Worm (Caenorhabditis elegans) whole organism, early embryonic: ENCODE measurements around the gene C01B10.9.
"Not testable (repeated sequence)": the region's sequence is repeated elsewhere in the genome, so short reads cannot be mapped to it uniquely, and the experiment has no call there.

Experiments used
- B0310.2 ChIP-seq: sonication (generic microtip); optimal IDR thresholded peaks from 2 replicates; lab custom pipeline; 2016; ENCODE audit warnings: mild to moderate bottlenecking, missing genetic modification characterization, missing compliant biosample characterization
- F13C5.2 ChIP-seq: sonication (generic microtip); optimal IDR thresholded peaks from 2 replicates; lab custom pipeline; 2017; ENCODE audit warnings: mild to moderate bottlenecking, missing genetic modification characterization, inconsistent platforms, missing compliant biosample characterization
- aly-1 ChIP-seq: sonication (generic microtip); optimal IDR thresholded peaks from 2 replicates; lab custom pipeline; 2016; ENCODE audit warnings: missing genetic modification characterization, missing compliant biosample characterization
- ama-1 ChIP-seq: fragments of 150-350 bp; optimal IDR thresholded peaks from 2 replicates; lab custom pipeline; 2014
- ceh-13 ChIP-seq: fragments of 200-800 bp; sonication (Bioruptor generic); optimal IDR thresholded peaks from 2 replicates; lab custom pipeline; 2018; ENCODE audit warnings: mild to moderate bottlenecking, missing genetic modification characterization, missing compliant biosample characterization
- ceh-36 ChIP-seq: sonication (generic microtip); optimal IDR thresholded peaks from 2 replicates; lab custom pipeline; 2016; ENCODE audit warnings: missing genetic modification characterization, inconsistent platforms, missing compliant biosample characterization
- ets-7 ChIP-seq: sonication (generic microtip); optimal IDR thresholded peaks from 2 replicates; lab custom pipeline; 2016; ENCODE audit warnings: missing genotype, missing genetic modification characterization, missing compliant biosample characterization
- flt-1 ChIP-seq: fragments of 200-800 bp; sonication (Bioruptor generic); IDR thresholded peaks from 2 replicates; pipeline ENCODE4 v1.3.6; 2022; ENCODE audit warnings: missing genetic modification characterization, missing compliant biosample characterization
- hmbx-1 ChIP-seq: sonication (generic microtip); optimal IDR thresholded peaks from 2 replicates; lab custom pipeline; 2016; ENCODE audit warnings: mild to moderate bottlenecking, missing genetic modification characterization, missing compliant biosample characterization
- hmg-4 ChIP-seq: fragments of 200-800 bp; sonication (Bioruptor generic); optimal IDR thresholded peaks from 2 replicates; lab custom pipeline; 2018; ENCODE audit warnings: mild to moderate bottlenecking, missing genetic modification characterization, missing compliant biosample characterization
- hnd-1 ChIP-seq: sonication (generic microtip); optimal IDR thresholded peaks from 2 replicates; lab custom pipeline; 2016; ENCODE audit warnings: missing genetic modification characterization, missing compliant biosample characterization
- pes-1 ChIP-seq: fragments of 200-800 bp; sonication (Bioruptor generic); IDR thresholded peaks from 2 replicates; pipeline ENCODE4 v1.3.6; 2022; ENCODE audit warnings: missing genetic modification reagents, missing genetic modification characterization, missing compliant biosample characterization
- scrt-1 ChIP-seq: fragments of 200-800 bp; sonication (Bioruptor generic); IDR thresholded peaks from 2 replicates; pipeline ENCODE4 v1.3.6; 2022; ENCODE audit warnings: missing genetic modification characterization, missing compliant biosample characterization
- sea-1 ChIP-seq: fragments of 200-800 bp; sonication (Bioruptor generic); conservative IDR thresholded peaks from 2 replicates; pipeline ENCODE4 v1.3.6; 2022; ENCODE audit warnings: missing genetic modification characterization, missing compliant biosample characterization
- tbx-11 ChIP-seq: fragments of 200-800 bp; sonication (Bioruptor generic); IDR thresholded peaks from 2 replicates; pipeline ENCODE4 v1.3.6; 2022; ENCODE audit warnings: missing genetic modification characterization, missing compliant biosample characterization
- tbx-37 ChIP-seq: fragments of 200-800 bp; sonication (Bioruptor generic); conservative IDR thresholded peaks from 2 replicates; pipeline ENCODE4 v1.3.6; 2022; ENCODE audit warnings: missing genetic modification reagents, missing genetic modification characterization, missing compliant biosample characterization

The C01B10.9 gene

DNA sequence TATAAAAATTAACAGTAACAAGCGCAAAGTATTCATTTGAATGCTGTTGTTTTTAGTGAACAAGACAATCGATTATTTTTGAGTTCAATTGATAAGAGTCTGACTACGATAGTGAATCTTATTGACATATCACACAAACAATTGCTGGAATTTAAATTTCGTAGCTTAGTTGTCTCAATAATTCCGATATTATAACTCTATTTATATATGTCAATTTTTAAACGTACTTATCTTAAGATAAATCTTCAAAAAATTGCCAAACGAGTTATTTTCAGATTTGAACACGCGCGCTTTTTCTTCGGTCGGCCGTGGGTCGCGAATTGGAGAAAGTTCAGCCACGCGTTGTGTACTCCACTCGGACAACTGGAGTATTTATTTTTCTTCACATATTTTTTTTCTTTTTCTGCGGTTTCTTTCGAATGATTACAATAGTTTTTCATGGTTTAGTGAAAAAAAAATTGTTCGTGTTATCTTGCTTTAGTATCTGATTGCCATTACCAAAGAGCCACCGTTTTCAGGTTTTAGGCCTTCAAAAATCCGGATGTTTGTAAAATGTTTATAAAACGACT is at the start of gene C01B10.9, which contains the start of gene cest-5.1:
Gene C01B10.9, plus strand, starts transcription at position 519 of the 569 bp plus-strand sequence.
Gene cest-5.1, minus strand, starts transcription at position 51 of the 569 bp plus-strand sequence.
- TF ChIP-seq hnd-1 (tag; lab: Kevin White, UChicago) (no peak), ceh-36 (tag; lab: Kevin White, UChicago) (no peak), tbx-37 (peak; percentile 71), sea-1 (GFP tag; lab: Robert Waterston, UW) (no peak), flt-1 (GFP tag; lab: Robert Waterston, UW) (no peak), scrt-1 (GFP tag; lab: Robert Waterston, UW) (no peak), F13C5.2 (peak; percentile 26), aly-1 (tag; lab: Kevin White, UChicago) (no peak)

DNA sequence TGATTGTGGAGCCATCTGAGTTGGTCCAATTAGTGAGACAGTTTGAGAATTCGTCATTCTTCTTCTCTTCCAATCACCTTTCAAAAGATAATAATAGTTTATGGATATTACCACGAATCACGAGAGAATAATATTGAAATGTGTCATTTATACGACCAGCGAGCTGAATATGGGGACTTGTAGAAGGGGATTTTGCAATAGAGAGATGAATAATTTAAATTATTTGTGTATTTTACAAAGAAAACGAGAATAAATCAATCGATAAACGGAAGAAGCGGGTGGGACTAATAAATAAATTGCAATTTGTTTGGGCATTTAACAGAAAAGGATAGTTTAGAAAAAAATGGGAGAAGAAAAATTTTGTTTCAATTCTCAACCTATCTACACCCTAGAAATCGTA is 49.4 kb upstream of the C01B10.9 start, which contains the start of gene odr-8:
Gene odr-8, minus strand, starts transcription at position 101 of the 400 bp plus-strand sequence.
- TF ChIP-seq F13C5.2: no peak
- no peak for TF ChIP-seq hmg-4 (GFP tag; lab: Kevin White, UChicago)
- no peak for TF ChIP-seq tbx-37
- no peak for TF ChIP-seq scrt-1 (GFP tag; lab: Robert Waterston, UW)
- no peak for TF ChIP-seq pes-1 (GFP tag; lab: Robert Waterston, UW)
- no peak for TF ChIP-seq ceh-36 (tag; lab: Kevin White, UChicago)
- no peak for TF ChIP-seq hmbx-1 (tag; lab: Kevin White, UChicago)
- TF ChIP-seq ets-7 (tag; lab: Kevin White, UChicago): no peak
- TF ChIP-seq ama-1: no peak
- TF ChIP-seq ceh-13: no peak
- TF ChIP-seq sea-1 (GFP tag; lab: Robert Waterston, UW): no peak

DNA sequence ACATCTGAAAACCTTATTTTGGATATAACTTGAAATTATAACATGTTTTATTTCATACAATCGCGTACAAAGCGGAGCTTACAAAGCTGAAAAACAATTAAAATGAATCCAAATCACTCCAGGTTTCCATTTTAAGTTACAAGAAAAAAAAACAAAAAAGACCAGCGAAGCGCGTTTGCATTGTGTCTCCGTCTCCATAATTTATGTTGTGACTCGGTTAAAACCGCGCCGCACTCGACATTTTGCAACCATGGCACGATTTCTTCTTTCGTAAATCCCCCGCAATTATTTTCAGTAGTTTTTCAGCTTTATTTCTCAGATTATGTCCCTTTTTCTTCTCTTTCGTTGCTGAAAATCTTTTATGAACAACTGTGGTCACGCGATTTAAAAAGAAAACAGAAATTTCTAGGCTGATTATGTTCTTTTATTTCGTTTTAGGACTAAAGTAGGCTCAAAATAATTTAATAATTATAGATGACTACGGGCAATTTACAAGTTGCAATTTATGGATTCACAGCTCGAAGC is 46.6 kb upstream of the C01B10.9 start, which contains the start of the genes F38A5.2 and dnj-11:
Gene F38A5.2, minus strand, starts transcription at position 4 of the 525 bp plus-strand sequence.
Gene dnj-11, plus strand, starts transcription at position 475 of the 525 bp plus-strand sequence.
- no peak for TF ChIP-seq hmg-4 (GFP tag; lab: Kevin White, UChicago)
- peak; percentile 59 for TF ChIP-seq F13C5.2
- TF ChIP-seq tbx-11 (GFP tag; lab: Robert Waterston, UW): no peak
- no peak for TF ChIP-seq aly-1 (tag; lab: Kevin White, UChicago)

DNA sequence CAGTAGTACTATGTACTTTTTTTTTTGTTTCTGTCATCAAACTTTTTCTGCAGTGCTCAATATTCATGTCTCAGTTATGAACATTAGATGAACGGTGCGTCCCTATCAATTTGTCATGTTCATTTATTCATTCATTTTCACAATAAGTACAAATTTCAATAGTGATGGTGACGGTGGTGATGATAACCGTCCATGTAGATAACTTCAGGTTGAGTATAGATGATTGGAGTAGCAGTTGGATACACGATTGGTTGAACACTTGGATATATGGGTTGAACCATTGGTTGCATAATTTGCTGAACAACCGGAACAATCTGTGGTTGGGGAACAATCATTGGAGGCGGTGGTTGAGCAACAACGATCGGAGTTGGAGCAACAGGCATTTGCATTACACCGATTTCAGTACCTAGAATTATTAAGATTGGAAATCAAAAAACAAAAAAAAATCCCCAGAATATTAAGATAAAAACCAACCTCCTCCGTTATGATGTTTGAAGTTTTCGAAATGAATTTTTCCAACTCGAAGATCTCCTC is 43.9 kb upstream of the C01B10.9 start:
- no peak for TF ChIP-seq sea-1 (GFP tag; lab: Robert Waterston, UW)
- no peak for TF ChIP-seq hnd-1 (tag; lab: Kevin White, UChicago)
- TF ChIP-seq tbx-11 (GFP tag; lab: Robert Waterston, UW): no peak
- no peak for TF ChIP-seq F13C5.2
- TF ChIP-seq tbx-37: no peak
- no peak for TF ChIP-seq scrt-1 (GFP tag; lab: Robert Waterston, UW)
- no peak for TF ChIP-seq ets-7 (tag; lab: Kevin White, UChicago)
- no peak for TF ChIP-seq flt-1 (GFP tag; lab: Robert Waterston, UW)
- no peak for TF ChIP-seq hmbx-1 (tag; lab: Kevin White, UChicago)
- no peak for TF ChIP-seq B0310.2
- no peak for TF ChIP-seq pes-1 (GFP tag; lab: Robert Waterston, UW)
- TF ChIP-seq ceh-13: no peak

DNA sequence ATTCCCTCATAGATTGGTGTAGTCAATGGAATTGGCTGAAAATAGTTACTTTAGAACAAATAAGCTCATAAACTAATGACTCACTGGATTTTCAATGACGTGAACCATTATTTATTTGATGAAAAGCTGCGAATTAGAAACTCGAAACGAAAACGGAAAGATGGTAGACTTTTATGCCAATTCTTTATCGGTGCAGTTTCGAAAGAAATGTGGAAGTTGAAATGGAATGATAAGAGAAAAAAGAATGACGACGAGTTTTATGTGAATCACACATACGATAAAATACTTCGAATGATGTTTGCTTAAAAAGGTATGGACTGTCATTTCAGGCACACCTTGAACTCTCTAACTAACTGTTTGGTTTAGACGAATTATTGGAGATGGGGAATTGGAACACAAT is 42.0 kb upstream of the C01B10.9 start, which contains the start of the genes lec-11 and irld-7:
Gene lec-11, minus strand, starts transcription at position 126 of the 400 bp plus-strand sequence.
Gene irld-7, plus strand, starts transcription at position 332 of the 400 bp plus-strand sequence.
- TF ChIP-seq ceh-36 (tag; lab: Kevin White, UChicago): no peak
- TF ChIP-seq B0310.2: no peak
- TF ChIP-seq aly-1 (tag; lab: Kevin White, UChicago): no peak
- no peak for TF ChIP-seq hnd-1 (tag; lab: Kevin White, UChicago)
- no peak for TF ChIP-seq hmg-4 (GFP tag; lab: Kevin White, UChicago)
- TF ChIP-seq ets-7 (tag; lab: Kevin White, UChicago): no peak
- TF ChIP-seq F13C5.2: no peak
- no peak for TF ChIP-seq hmbx-1 (tag; lab: Kevin White, UChicago)
- TF ChIP-seq tbx-11 (GFP tag; lab: Robert Waterston, UW): no peak
- no peak for TF ChIP-seq ceh-13
- no peak for TF ChIP-seq ama-1

DNA sequence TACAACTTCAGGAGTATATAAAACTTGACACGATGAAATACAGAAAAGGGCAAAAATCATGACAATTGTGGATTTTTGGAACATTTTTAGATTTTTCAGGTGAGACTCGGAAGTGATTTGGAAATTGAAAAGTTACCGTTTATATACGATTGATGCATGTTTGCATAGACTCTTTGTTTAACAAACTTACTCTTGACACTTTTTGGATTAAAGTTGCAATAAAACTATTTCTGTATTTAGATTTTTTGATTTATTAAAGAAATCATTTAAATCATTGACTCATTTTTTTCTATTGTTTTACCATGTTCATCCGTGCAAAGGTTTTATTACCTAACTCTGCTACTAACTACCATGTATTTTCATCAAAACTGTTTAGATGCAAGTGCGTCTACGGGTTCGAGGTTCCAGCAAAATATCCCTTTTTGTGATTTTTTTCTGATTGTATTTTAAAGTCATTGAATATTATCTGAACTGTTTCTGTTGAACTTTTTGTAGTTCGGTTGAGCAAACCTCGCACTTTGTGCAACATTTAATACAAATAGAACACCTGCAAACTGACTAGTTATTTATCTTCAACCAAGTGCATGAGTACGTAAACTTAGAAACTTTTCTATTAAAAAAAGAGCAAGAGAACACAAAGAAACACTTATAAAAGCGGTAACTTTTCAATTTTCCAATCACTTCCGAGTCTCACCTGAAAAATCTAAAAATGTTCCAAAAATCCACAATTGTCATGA is 40.8 kb upstream of the C01B10.9 start, which contains the start of the genes nspb-1 and nspb-2:
Gene nspb-1, minus strand, starts transcription at position 101 of the 737 bp plus-strand sequence.
Gene nspb-2, plus strand, starts transcription at position 687 of the 737 bp plus-strand sequence.
- not testable (repeated sequence) for TF ChIP-seq ets-7 (tag; lab: Kevin White, UChicago); ceh-36 (tag; lab: Kevin White, UChicago); F13C5.2

DNA sequence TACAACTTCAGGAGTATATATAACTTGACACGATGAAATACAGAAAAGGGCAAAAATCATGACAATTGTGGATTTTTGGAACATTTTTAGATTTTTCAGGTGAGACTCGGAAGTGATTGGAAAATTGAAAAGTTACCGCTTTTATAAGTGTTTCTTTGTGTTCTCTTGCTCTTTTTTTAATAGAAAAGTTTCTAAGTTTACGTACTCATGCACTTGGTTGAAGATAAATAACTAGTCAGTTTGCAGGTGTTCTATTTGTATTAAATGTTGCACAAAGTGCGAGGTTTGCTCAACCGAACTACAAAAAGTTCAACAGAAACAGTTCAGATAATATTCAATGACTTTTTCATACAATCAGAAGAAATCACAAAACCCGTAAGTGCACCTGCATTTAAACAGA is 37.2 kb upstream of the C01B10.9 start, which contains the start of gene nspb-3:
Gene nspb-3, minus strand, starts transcription at position 101 of the 400 bp plus-strand sequence.
- TF ChIP-seq ceh-13; ceh-36 (tag; lab: Kevin White, UChicago); hmbx-1 (tag; lab: Kevin White, UChicago): not testable (repeated sequence)
